Worm (Caenorhabditis elegans): ENCODE results near the gene cyp-13B1.

The cyp-13B1 gene

DNA sequence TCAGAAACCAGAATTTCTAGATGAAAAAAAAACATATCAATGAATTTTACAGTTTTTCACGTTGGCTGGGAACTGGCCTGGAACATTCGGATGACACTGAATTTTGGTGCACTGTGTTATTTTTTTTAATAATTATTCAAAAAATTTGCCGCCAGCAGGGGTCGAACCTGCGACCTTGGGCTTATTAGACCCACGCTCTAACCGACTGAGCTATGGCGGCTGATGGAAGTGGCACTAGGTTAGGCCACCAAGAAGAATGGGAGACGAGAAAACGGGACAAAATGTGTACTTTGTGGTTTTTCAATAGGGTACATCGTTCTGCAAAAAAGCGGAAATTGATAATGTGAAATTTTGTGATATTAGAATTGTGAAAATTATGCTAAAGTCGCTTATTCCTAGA is 5.5 kb upstream of the cyp-13B1 start (continued):
- TF ChIP-seq F23B12.7 (tag; optimal IDR thresholded peaks at IDR 0.05; ENCODE audit: insufficient read depth) (peak; percentile 64), ceh-40 (GFP tag; IDR thresholded peaks at IDR 0.05) (0 out of 2 replicates have a peak, but pooled peaks have one; percentile 61), Y95B8A.8 (GFP tag; IDR thresholded peaks at IDR 0.05) (no peak), akir-1 (GFP tag; optimal IDR thresholded peaks at IDR 0.05) (no peak), let-526 (GFP tag; IDR thresholded peaks at IDR 0.05) (no peak), cebp-2 (GFP tag; IDR thresholded peaks at IDR 0.05) (no peak), F52B5.7 (tag; optimal IDR thresholded peaks at IDR 0.05) (no peak), Y53G8AR.9 (GFP tag; conservative IDR thresholded peaks at IDR 0.05) (no peak), nhr-120 (GFP tag; IDR thresholded peaks at IDR 0.05) (no peak), Y79H2A.3 (GFP tag; conservative IDR thresholded peaks at IDR 0.05) (no peak), nfya-2 (GFP tag; IDR thresholded peaks at IDR 0.05) (no peak), lin-35 (GFP tag; optimal IDR thresholded peaks at IDR 0.05) (peak in 1 of 3 experiments; percentile 20), hmg-20 (GFP tag; IDR thresholded peaks at IDR 0.05) (no peak), tlf-1 (GFP tag; optimal IDR thresholded peaks at IDR 0.05) (no peak), rpc-1 (optimal IDR thresholded peaks at IDR 0.05) (peak; percentile 69), rpc-1 (tag; optimal IDR thresholded peaks at IDR 0.05) (peak; percentile 79), lir-1 (GFP tag; conservative IDR thresholded peaks at IDR 0.05) (no peak), mcd-1 (GFP tag; IDR thresholded peaks at IDR 0.05) (no peak; the same call in 1 of the 2 replicates), hlh-26 (GFP tag; conservative IDR thresholded peaks at IDR 0.05) (no peak), Y53F4B.3 (GFP tag; IDR thresholded peaks at IDR 0.05) (no peak), ztf-26 (tag; optimal IDR thresholded peaks at IDR 0.05) (no peak), repo-1 (tag; optimal IDR thresholded peaks at IDR 0.05) (no peak), aptf-2 (GFP tag; conservative IDR thresholded peaks at IDR 0.05) (no peak), K12H6.12 (tag; optimal IDR thresholded peaks at IDR 0.05) (no peak), ztf-18 (tag; optimal IDR thresholded peaks at IDR 0.05) (peak; percentile 40), unc-62 (GFP tag; optimal IDR thresholded peaks at IDR 0.05) (no peak), C06A6.2 (GFP tag; conservative IDR thresholded peaks at IDR 0.05) (no peak), K11D2.4 (GFP tag; IDR thresholded peaks at IDR 0.05) (no peak), snpc-3.4 (tag; optimal IDR thresholded peaks at IDR 0.05) (peak; percentile 49), cebp-1 (GFP tag; IDR thresholded peaks at IDR 0.05) (no peak), cebp-1 (tag; optimal IDR thresholded peaks at IDR 0.05) (no peak), nhr-179 (tag; optimal IDR thresholded peaks at IDR 0.05) (no peak), Y67H2A.10 (GFP tag; conservative IDR thresholded peaks at IDR 0.05) (no peak), nhr-80 (tag; optimal IDR thresholded peaks at IDR 0.05) (peak; percentile 8), ztf-6 (GFP tag; IDR thresholded peaks at IDR 0.05) (no peak), madf-10 (tag; optimal IDR thresholded peaks at IDR 0.05) (peak; percentile 44), ceh-100 (GFP tag; IDR thresholded peaks at IDR 0.05) (no peak), hlh-12 (tag; optimal IDR thresholded peaks at IDR 0.05) (no peak), ama-1 (optimal IDR thresholded peaks at IDR 0.05) (no peak), ama-1 (GFP tag; optimal IDR thresholded peaks at IDR 0.05) (peak in 1 of 2 experiments; percentile 58), chd-7 (tag; optimal IDR thresholded peaks at IDR 0.05) (peak; percentile 55), ceh-27 (GFP tag; optimal IDR thresholded peaks at IDR 0.05) (no peak), hmg-1.2 (GFP tag; IDR thresholded peaks at IDR 0.05) (peak; percentile 55), F22D6.2 (tag; optimal IDR thresholded peaks at IDR 0.05) (no peak), F10E7.11 (tag; optimal IDR thresholded peaks at IDR 0.05) (no peak), nhr-27 (tag; optimal IDR thresholded peaks at IDR 0.05) (no peak), let-607 (tag; optimal IDR thresholded peaks at IDR 0.05) (peak in 1 of 2 experiments; percentile 12), fkh-3 (tag; optimal IDR thresholded peaks at IDR 0.05) (no peak), F37B4.10 (GFP tag; IDR thresholded peaks at IDR 0.05) (no peak), egl-44 (GFP tag; IDR thresholded peaks at IDR 0.05) (peak; percentile 50; the same call in 1 of the 2 replicates), lin-26 (GFP tag; IDR thresholded peaks at IDR 0.05) (peak; percentile 69)

Data from whole organism, young adult.